Fruit fly (Drosophila melanogaster) whole organism, embryonic: ENCODE results near the gene CG14507.

Source experiments
- Adf1 ChIP-seq: fragments of 200-800 bp; sonication (Bioruptor generic); IDR thresholded peaks from 2 replicates; pipeline ENCODE4 v1.3.6; 2022; ENCODE audit warnings: missing biosample characterization, missing genetic modification characterization
- C15 ChIP-seq: fragments of 200-800 bp; sonication (Bioruptor generic); IDR thresholded peaks from 3 replicates; pipeline ENCODE4 v1.3.6; 2022; ENCODE audit warnings: missing biosample characterization, missing genetic modification characterization
- CG10431 ChIP-seq: fragments of 200-800 bp; sonication (Bioruptor generic); optimal IDR thresholded peaks from 3 replicates; lab custom pipeline; 2018; ENCODE audit warnings: missing biosample characterization, mild to moderate bottlenecking, missing genetic modification characterization
- CG10979 ChIP-seq: fragments of 200-800 bp; sonication (Bioruptor generic); optimal IDR thresholded peaks from 2 replicates; lab custom pipeline; 2018; ENCODE audit warnings: missing biosample characterization, mild to moderate bottlenecking, missing genetic modification characterization, moderate library complexity
- CG11696 ChIP-seq: fragments of 200-800 bp; sonication (Bioruptor generic); IDR thresholded peaks from 2 replicates; pipeline ENCODE4 v1.3.6; 2022; ENCODE audit warnings: missing biosample characterization, missing genetic modification characterization
- CG12744 ChIP-seq: fragments of 200-800 bp; sonication (Bioruptor generic); optimal IDR thresholded peaks from 2 replicates; lab custom pipeline; 2016; ENCODE audit warnings: missing biosample characterization, missing genetic modification characterization
- CG14667 ChIP-seq: fragments of 200-800 bp; sonication (Bioruptor generic); IDR thresholded peaks from 2 replicates; pipeline ENCODE4 v1.3.6; 2022; ENCODE audit warnings: missing biosample characterization, missing genetic modification characterization
- CG16815 ChIP-seq: fragments of 200-800 bp; sonication (Bioruptor generic); optimal IDR thresholded peaks from 3 replicates; lab custom pipeline; 2017; ENCODE audit warnings: missing biosample characterization, mild to moderate bottlenecking, missing genetic modification characterization
- CG17186 ChIP-seq: fragments of 200-800 bp; sonication (Bioruptor generic); optimal IDR thresholded peaks from 3 replicates; lab custom pipeline; 2017; ENCODE audit warnings: missing biosample characterization, missing genetic modification reagents, missing genetic modification characterization
- CG17328 ChIP-seq: fragments of 200-800 bp; sonication (Bioruptor generic); IDR thresholded peaks from 2 replicates; pipeline ENCODE4 v1.3.6; 2022; ENCODE audit warnings: missing biosample characterization, missing genetic modification characterization
- CG17612 ChIP-seq: fragments of 200-800 bp; sonication (Bioruptor generic); IDR thresholded peaks from 2 replicates; pipeline ENCODE4 v1.3.6; 2022; ENCODE audit warnings: missing biosample characterization, missing genetic modification characterization
- CG1832 ChIP-seq: fragments of 200-800 bp; sonication (Bioruptor generic); optimal IDR thresholded peaks from 2 replicates; lab custom pipeline; 2017; ENCODE audit warnings: missing biosample characterization, mild to moderate bottlenecking, missing genetic modification characterization, inconsistent platforms
- CG18764 ChIP-seq: fragments of 200-800 bp; sonication (Bioruptor generic); optimal IDR thresholded peaks from 3 replicates; lab custom pipeline; 2016; ENCODE audit warnings: missing biosample characterization, missing genetic modification characterization
- CG2116 ChIP-seq: fragments of 200-800 bp; sonication (Bioruptor generic); optimal IDR thresholded peaks from 3 replicates; lab custom pipeline; 2018; ENCODE audit warnings: missing biosample characterization, mild to moderate bottlenecking, missing genetic modification characterization
- CG30431 ChIP-seq: fragments of 200-800 bp; sonication (Bioruptor generic); optimal IDR thresholded peaks from 2 replicates; lab custom pipeline; 2017; ENCODE audit warnings: missing biosample characterization, missing genetic modification characterization
- CG34224 ChIP-seq: fragments of 200-800 bp; sonication (Bioruptor generic); IDR thresholded peaks from 3 replicates; pipeline ENCODE4 v1.3.6; 2022; ENCODE audit warnings: missing biosample characterization, missing genetic modification characterization; ENCODE audit not compliant: partially characterized antibody
- CG4328 ChIP-seq: fragments of 200-800 bp; sonication (Bioruptor generic); optimal IDR thresholded peaks from 3 replicates; lab custom pipeline; 2017; ENCODE audit warnings: missing biosample characterization, missing genetic modification reagents, missing genetic modification characterization
- CG4404 ChIP-seq: fragments of 200-800 bp; sonication (Bioruptor generic); IDR thresholded peaks from 2 replicates; pipeline ENCODE4 v1.3.6; 2022; ENCODE audit warnings: missing biosample characterization, missing genetic modification characterization
- CG6813 ChIP-seq: fragments of 200-800 bp; sonication (Bioruptor generic); optimal IDR thresholded peaks from 2 replicates; lab custom pipeline; 2017; ENCODE audit warnings: missing biosample characterization, missing genetic modification characterization, mild to moderate bottlenecking, moderate library complexity, missing genetic modification reagents
- CG7357 ChIP-seq: fragments of 200-800 bp; sonication (Bioruptor generic); IDR thresholded peaks from 3 replicates; pipeline ENCODE4 v1.3.6; 2022; ENCODE audit warnings: missing biosample characterization, missing genetic modification characterization
- CG7839 ChIP-seq: fragments of 200-800 bp; sonication (Bioruptor generic); optimal IDR thresholded peaks from 3 replicates; lab custom pipeline; 2018; ENCODE audit warnings: missing biosample characterization, mild to moderate bottlenecking, missing genetic modification characterization, moderate library complexity
- CkIIα-i1 ChIP-seq: fragments of 200-800 bp; sonication (Bioruptor generic); IDR thresholded peaks from 2 replicates; pipeline ENCODE4 v1.3.6; 2022; ENCODE audit warnings: missing biosample characterization, missing genetic modification characterization
- CrebB ChIP-seq: fragments of 200-800 bp; sonication (Bioruptor generic); optimal IDR thresholded peaks from 3 replicates; lab custom pipeline; 2018; ENCODE audit warnings: missing biosample characterization, mild to moderate bottlenecking, missing genetic modification characterization
- E2f1 ChIP-seq: fragments of 200-800 bp; sonication (Bioruptor generic); IDR thresholded peaks from 2 replicates; pipeline ENCODE4 v1.3.6; 2022; ENCODE audit warnings: missing biosample characterization, missing genetic modification characterization
- H15 ChIP-seq: fragments of 200-800 bp; sonication (Bioruptor generic); IDR thresholded peaks from 3 replicates; pipeline ENCODE4 v1.3.6; 2022; ENCODE audit warnings: missing biosample characterization, missing genetic modification characterization
- HLH3B ChIP-seq: fragments of 200-800 bp; sonication (Bioruptor generic); IDR thresholded peaks from 2 replicates; pipeline ENCODE4 v1.3.6; 2022; ENCODE audit warnings: missing biosample characterization, missing genetic modification characterization
- HLHmδ ChIP-seq: fragments of 200-800 bp; sonication (Bioruptor generic); optimal IDR thresholded peaks from 2 replicates; lab custom pipeline; 2018; ENCODE audit warnings: missing biosample characterization, mild to moderate bottlenecking, missing genetic modification characterization, moderate library complexity
- Hmx ChIP-seq: fragments of 200-800 bp; sonication (Bioruptor generic); optimal IDR thresholded peaks from 2 replicates; lab custom pipeline; 2016; ENCODE audit warnings: missing biosample characterization, missing genetic modification characterization
- MBD-R2 ChIP-seq: fragments of 200-800 bp; sonication (Bioruptor generic); IDR thresholded peaks from 2 replicates; pipeline ENCODE4 v1.3.6; 2022; ENCODE audit warnings: missing biosample characterization, missing genetic modification characterization
- Mad ChIP-seq: fragments of 200-800 bp; sonication (Bioruptor generic); optimal IDR thresholded peaks from 2 replicates; lab custom pipeline; 2016; ENCODE audit warnings: missing biosample characterization, missing genetic modification characterization
- Max ChIP-seq: fragments of 200-800 bp; sonication (Bioruptor generic); optimal IDR thresholded peaks from 2 replicates; lab custom pipeline; 2016; ENCODE audit warnings: missing biosample characterization, mild to moderate bottlenecking, missing genetic modification characterization
- NC2β ChIP-seq: fragments of 200-800 bp; sonication (Bioruptor generic); optimal IDR thresholded peaks from 2 replicates; lab custom pipeline; 2016; ENCODE audit warnings: missing biosample characterization, missing genetic modification characterization
- br ChIP-seq: fragments of >200 bp; optimal IDR thresholded peaks from 2 replicates; lab custom pipeline; 2017
- btn ChIP-seq: fragments of 200-800 bp; sonication (Bioruptor generic); optimal IDR thresholded peaks from 2 replicates; lab custom pipeline; 2016; ENCODE audit warnings: missing biosample characterization, missing genetic modification characterization
- ci ChIP-seq: fragments of 200-800 bp; sonication (Bioruptor generic); IDR thresholded peaks from 3 replicates; pipeline ENCODE4 v1.3.6; 2022; ENCODE audit warnings: missing biosample characterization, missing genetic modification characterization
- croc ChIP-seq: fragments of 200-800 bp; sonication (Bioruptor generic); conservative IDR thresholded peaks from 3 replicates; pipeline ENCODE4 v1.3.6; 2022; ENCODE audit warnings: missing biosample characterization, missing genetic modification characterization
- crp ChIP-seq, 2 experiments: fragments of 200-800 bp; sonication (Bioruptor generic); optimal IDR thresholded peaks; 2 replicates in 1 of 2; 3 replicates in 1 of 2; lab custom pipeline; 2017; ENCODE audit warnings: missing biosample characterization in 2 of 2, missing genetic modification characterization in 2 of 2, mild to moderate bottlenecking in 1 of 2, moderate library complexity in 1 of 2
- dmrt11E ChIP-seq: fragments of 200-800 bp; sonication (Bioruptor generic); optimal IDR thresholded peaks from 3 replicates; lab custom pipeline; 2018; ENCODE audit warnings: missing biosample characterization, mild to moderate bottlenecking, missing genetic modification characterization, moderate library complexity
- gfzf ChIP-seq: fragments of 200-800 bp; sonication (Bioruptor generic); optimal IDR thresholded peaks from 2 replicates; lab custom pipeline; 2016; ENCODE audit warnings: missing biosample characterization, mild to moderate bottlenecking, missing genetic modification characterization, moderate library complexity
- grau ChIP-seq: fragments of 200-800 bp; optimal IDR thresholded peaks from 3 replicates; lab custom pipeline; 2019; ENCODE audit warnings: missing biosample characterization, mild to moderate bottlenecking, missing genetic modification characterization, moderate library complexity
- insv ChIP-seq, 2 experiments: fragments of 200-800 bp; sonication (Bioruptor generic); optimal IDR thresholded peaks; 3 replicates each; lab custom pipeline; 2016 to 2018; ENCODE audit warnings: missing biosample characterization in 2 of 2, missing genetic modification characterization in 2 of 2
- klu ChIP-seq: fragments of 200-800 bp; sonication (Bioruptor generic); IDR thresholded peaks from 2 replicates; pipeline ENCODE4 v1.3.6; 2022; ENCODE audit warnings: missing biosample characterization, missing genetic modification characterization
- lbe ChIP-seq: fragments of 200-800 bp; sonication (Bioruptor generic); optimal IDR thresholded peaks from 2 replicates; lab custom pipeline; 2016; ENCODE audit warnings: missing biosample characterization, mild to moderate bottlenecking, missing genetic modification characterization
- lola ChIP-seq, 3 experiments: fragments of >200 bp in 2 of 3; fragments of 200-800 bp in 1 of 3; sonication (Bioruptor generic) in 1 of 3; optimal IDR thresholded peaks; 2 replicates each; lab custom pipeline; 2017 to 2019; ENCODE audit warnings: missing biosample characterization in 3 of 3, missing genetic modification characterization in 3 of 3, mild to moderate bottlenecking in 1 of 3, moderate library complexity in 1 of 3
- nau ChIP-seq: fragments of 200-800 bp; sonication (Bioruptor generic); optimal IDR thresholded peaks from 3 replicates; lab custom pipeline; 2017; ENCODE audit warnings: missing biosample characterization, mild to moderate bottlenecking, missing genetic modification characterization, missing genetic modification reagents
- onecut ChIP-seq: fragments of 200-800 bp; sonication (Bioruptor generic); IDR thresholded peaks from 2 replicates; pipeline ENCODE4 v1.3.6; 2022; ENCODE audit warnings: missing biosample characterization, missing genetic modification characterization
- otp ChIP-seq: fragments of 200-800 bp; sonication (Bioruptor generic); IDR thresholded peaks from 3 replicates; pipeline ENCODE4, ENCODE4 v1.3.6; 2022; ENCODE audit warnings: missing biosample characterization, missing genetic modification characterization
- pzg ChIP-seq: fragments of 200-800 bp; sonication (Bioruptor generic); optimal IDR thresholded peaks from 3 replicates; lab custom pipeline; 2018; ENCODE audit warnings: missing biosample characterization, mild to moderate bottlenecking, missing genetic modification characterization, moderate library complexity
- repo ChIP-seq: fragments of 200-800 bp; sonication (Bioruptor generic); optimal IDR thresholded peaks from 2 replicates; lab custom pipeline; 2016; ENCODE audit warnings: missing biosample characterization, missing genetic modification characterization
- rib ChIP-seq: fragments of 200-800 bp; sonication (Bioruptor generic); IDR thresholded peaks from 2 replicates; pipeline ENCODE4 v1.3.6; 2022; ENCODE audit warnings: missing biosample characterization, missing genetic modification characterization
- stc ChIP-seq: fragments of 200-800 bp; sonication (Bioruptor generic); IDR thresholded peaks from 2 replicates; pipeline ENCODE4 v1.3.6; 2022; ENCODE audit warnings: missing biosample characterization, missing genetic modification characterization
- tap ChIP-seq: fragments of 200-800 bp; optimal IDR thresholded peaks from 3 replicates; lab custom pipeline; 2019; ENCODE audit warnings: missing biosample characterization, mild to moderate bottlenecking, missing genetic modification characterization, moderate library complexity
- trem ChIP-seq: fragments of 200-800 bp; optimal IDR thresholded peaks from 3 replicates; lab custom pipeline; 2019; ENCODE audit warnings: missing biosample characterization, mild to moderate bottlenecking, missing genetic modification characterization, moderate library complexity
- ttk ChIP-seq: fragments of 200-800 bp; sonication (Bioruptor generic); IDR thresholded peaks from 2 replicates; pipeline ENCODE4 v2.1.2; 2022; ENCODE audit warnings: missing biosample characterization, missing genetic modification characterization

CG14507 gene

DNA sequence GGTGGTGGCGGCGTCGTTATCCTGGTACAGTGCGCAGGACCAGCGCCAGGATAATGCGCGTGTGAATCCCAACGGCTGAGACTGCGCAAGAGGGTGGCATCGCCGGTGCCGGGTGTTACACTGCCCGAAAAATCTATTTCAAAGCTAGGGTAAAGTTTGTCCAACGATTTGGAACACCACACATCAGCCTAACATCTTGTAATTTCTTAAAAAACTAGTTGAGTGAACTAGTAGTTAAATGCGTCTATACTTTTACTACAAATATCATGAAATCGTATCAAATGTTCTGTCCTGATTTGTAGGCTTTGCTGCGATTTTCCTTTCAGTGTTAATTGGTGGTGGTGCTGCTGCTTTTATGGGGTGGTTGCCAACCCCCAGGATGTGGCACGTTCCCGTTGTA is 37.5 kb upstream of the CG14507 start (continued):
- TF ChIP-seq C15 (GFP tag; lab: Robert Waterston, UW): no peak
- TF ChIP-seq ci: 0 out of 3 replicates have a peak, but pooled peaks have one; percentile 48
- no peak for TF ChIP-seq CkIIα-i1
- TF ChIP-seq CG16815: peak; percentile 47
- TF ChIP-seq lbe: no peak
- no peak for TF ChIP-seq HLHmδ (GFP tag; lab: Kevin White, UChicago)
- TF ChIP-seq btn (GFP tag; lab: Kevin White, UChicago): no peak
- TF ChIP-seq croc (GFP tag; lab: Robert Waterston, UW): no peak; the same call in 2 of the 3 replicates
- no peak for TF ChIP-seq CG4404
- peak; percentile 35 for TF ChIP-seq CG30431 (GFP tag; lab: Kevin White, UChicago)
- TF ChIP-seq dmrt11E (tag; lab: Kevin White, UChicago): peak; percentile 84
- peak; percentile 43; the same call in 1 of the 2 replicates for TF ChIP-seq CG17328
- TF ChIP-seq nau (GFP tag; lab: Kevin White, UChicago): no peak
- TF ChIP-seq MBD-R2 (GFP tag; lab: Robert Waterston, UW): no peak
- TF ChIP-seq CG12744 (GFP tag; lab: Kevin White, UChicago): no peak
- TF ChIP-seq grau: peak; percentile 53
- peak; percentile 51 for TF ChIP-seq CG7839
- TF ChIP-seq crp (GFP tag; optimal IDR thresholded peaks at IDR 0.05; lab: Kevin White, UChicago): no peak
- TF ChIP-seq CG6813: no peak
- no peak for TF ChIP-seq gfzf
- no peak for TF ChIP-seq E2f1 (GFP tag; lab: Robert Waterston, UW)
- no peak for TF ChIP-seq br (lab: Kevin White, UChicago)
- TF ChIP-seq Mad: no peak
- no peak for TF ChIP-seq rib (GFP tag; lab: Robert Waterston, UW)
- peak in 1 of 3 experiments; percentile 76 for TF ChIP-seq lola (GFP tag; optimal IDR thresholded peaks at IDR 0.05; lab: Kevin White, UChicago)
- no peak for TF ChIP-seq CG2116 (GFP tag; lab: Kevin White, UChicago)
- no peak for TF ChIP-seq CG14667 (GFP tag; lab: Robert Waterston, UW)
- no peak for TF ChIP-seq HLH3B (GFP tag; lab: Robert Waterston, UW)
- no peak for TF ChIP-seq CG10431 (GFP tag; lab: Kevin White, UChicago)
- TF ChIP-seq CG7357 (GFP tag; lab: Robert Waterston, UW): no peak
- TF ChIP-seq Max (GFP tag; lab: Kevin White, UChicago): no peak
- TF ChIP-seq CrebB (tag; lab: Kevin White, UChicago): no peak

DNA sequence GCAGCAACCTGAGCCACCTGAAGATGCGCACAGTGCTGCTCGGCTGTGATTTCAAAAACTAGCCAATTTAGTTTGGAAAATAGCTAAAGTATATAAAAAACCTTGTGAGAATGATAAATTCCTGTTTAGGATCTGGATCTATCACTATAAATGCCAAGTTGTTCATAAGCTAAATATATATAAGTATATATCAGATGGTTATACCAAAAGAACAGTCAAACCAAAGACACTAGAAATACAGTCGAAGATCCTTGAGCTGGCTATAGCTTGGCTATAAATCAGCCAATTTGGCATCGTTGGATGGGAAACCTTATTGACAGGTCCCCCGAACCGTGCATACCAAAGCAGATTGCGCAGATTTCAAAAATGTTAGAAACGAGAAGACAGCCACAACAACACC is 35.7 kb upstream of the CG14507 start:
- TF ChIP-seq CG17186 (no peak), CG17612 (GFP tag; lab: Robert Waterston, UW) (no peak), CG11696 (GFP tag; lab: Robert Waterston, UW) (no peak), otp (GFP tag; lab: Robert Waterston, UW) (no peak), onecut (GFP tag; lab: Robert Waterston, UW) (no peak), ttk (GFP tag; lab: Robert Waterston, UW) (no peak), repo (GFP tag; lab: Kevin White, UChicago) (no peak), CG18764 (no peak), CG4328 (GFP tag; lab: Kevin White, UChicago) (no peak), Hmx (no peak), CG34224 (no peak), NC2β (no peak), H15 (GFP tag; lab: Robert Waterston, UW) (no peak), pzg (GFP tag; lab: Kevin White, UChicago) (no peak), klu (GFP tag; lab: Robert Waterston, UW) (no peak), tap (tag; lab: Kevin White, UChicago) (no peak), CG10979 (peak; percentile 6), Adf1 (GFP tag; lab: Robert Waterston, UW) (no peak), CG1832 (GFP tag; lab: Kevin White, UChicago) (no peak), insv (GFP tag; optimal IDR thresholded peaks at IDR 0.05; lab: Kevin White, UChicago) (no peak), trem (tag; lab: Kevin White, UChicago) (peak; percentile 5), stc (GFP tag; lab: Robert Waterston, UW) (no peak)
